Fruit fly (Drosophila melanogaster) ovary, adult (tissue): ENCODE measurements around the gene Hsp60B.

Experiments used
- CG17801 ChIP-seq: fragments of 200-800 bp; optimal IDR thresholded peaks from 2 replicates; lab custom pipeline; 2019; ENCODE audit warnings: missing biosample characterization, mild to moderate bottlenecking, missing genetic modification characterization, moderate library complexity; ENCODE audit not compliant: partially characterized antibody

Hsp60B gene

dm6 chr2L:779123-779584 lies 51.0 kb downstream of the Hsp60B start, which contains the start of gene CG13947:
Gene CG13947 (plus strand): TSS chr2L:779173.
- no peak for TF ChIP-seq CG17801 (GFP tag; lab: Kevin White, UChicago)
